Worm (Caenorhabditis elegans): Measurements from ENCODE around the gene act-1.

DNA sequence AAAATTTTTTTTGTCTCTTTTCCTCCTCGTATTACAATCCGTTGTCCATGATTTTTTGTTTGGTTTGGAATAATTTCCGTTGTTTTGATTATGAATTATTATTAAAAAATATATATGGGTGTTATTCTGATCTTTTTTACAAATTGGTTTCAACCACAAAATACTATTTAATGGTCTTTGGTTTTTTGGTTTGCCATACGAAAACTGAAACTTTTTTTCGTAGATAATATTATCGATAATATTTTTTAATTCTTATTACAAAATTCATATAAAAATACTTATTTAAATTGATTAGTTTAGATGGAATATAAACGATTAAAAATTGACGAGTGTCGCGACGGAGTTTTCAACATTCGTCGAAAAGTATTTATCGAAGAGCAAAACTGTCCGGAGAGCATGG is 46.3 kb downstream of the act-1 start, which contains the start of gene jmjd-5:
- TF ChIP-seq dao-5 (tag; optimal IDR thresholded peaks at IDR 0.05) (no peak), him-1 (tag; optimal IDR thresholded peaks at IDR 0.05) (no peak), W03F9.2 (tag; optimal IDR thresholded peaks at IDR 0.05) (no peak)

Measured in whole organism, L4/young adult.